Worm (Caenorhabditis elegans) whole organism, young adult: ENCODE measurements around the gene plep-1.

ENCODE experiments used
- F57A8.1 ChIP-seq: fragments of 200-800 bp; sonication (Bioruptor generic); optimal IDR thresholded peaks from 2 replicates; lab custom pipeline; 2018; ENCODE audit warnings: mild to moderate bottlenecking, missing genetic modification characterization, moderate library complexity, missing compliant biosample characterization
- Y67H2A.10 ChIP-seq: fragments of 200-800 bp; sonication (Bioruptor generic); conservative IDR thresholded peaks from 2 replicates; pipeline ENCODE4 v1.3.6; 2022; ENCODE audit warnings: missing genetic modification reagents, missing genetic modification characterization, missing compliant biosample characterization
- ekl-4 ChIP-seq: fragments of 200-800 bp; sonication (Bioruptor generic); IDR thresholded peaks from 2 replicates; pipeline ENCODE4 v1.3.6; 2022; ENCODE audit warnings: missing genetic modification reagents, missing genetic modification characterization, missing compliant biosample characterization
- hlh-12 ChIP-seq: sonication (generic microtip); optimal IDR thresholded peaks from 2 replicates; lab custom pipeline; 2016; ENCODE audit warnings: missing genetic modification characterization, missing compliant biosample characterization
- madf-6 ChIP-seq: fragments of 200-800 bp; sonication (Bioruptor generic); IDR thresholded peaks from 2 replicates; pipeline ENCODE4 v1.3.6; 2022; ENCODE audit warnings: missing genetic modification reagents, missing genetic modification characterization, missing compliant biosample characterization
- rcor-1 ChIP-seq: fragments of 200-800 bp; sonication (Bioruptor generic); IDR thresholded peaks from 2 replicates; pipeline ENCODE4 v1.3.6; 2022; ENCODE audit warnings: missing genetic modification reagents, missing genetic modification characterization, missing compliant biosample characterization

ce11 chrII:4341484-4341883 lies 29.5 kb upstream of the plep-1 start:
- TF ChIP-seq madf-6 (GFP tag; lab: Robert Waterston, UW) (no peak), ekl-4 (no peak), Y67H2A.10 (GFP tag; lab: Robert Waterston, UW) (no peak), F57A8.1 (GFP tag; lab: Kevin White, UChicago) (no peak), rcor-1 (no peak), hlh-12 (no peak)
